Worm (Caenorhabditis elegans): Measurements from ENCODE around the gene T11G6.5.

DNA sequence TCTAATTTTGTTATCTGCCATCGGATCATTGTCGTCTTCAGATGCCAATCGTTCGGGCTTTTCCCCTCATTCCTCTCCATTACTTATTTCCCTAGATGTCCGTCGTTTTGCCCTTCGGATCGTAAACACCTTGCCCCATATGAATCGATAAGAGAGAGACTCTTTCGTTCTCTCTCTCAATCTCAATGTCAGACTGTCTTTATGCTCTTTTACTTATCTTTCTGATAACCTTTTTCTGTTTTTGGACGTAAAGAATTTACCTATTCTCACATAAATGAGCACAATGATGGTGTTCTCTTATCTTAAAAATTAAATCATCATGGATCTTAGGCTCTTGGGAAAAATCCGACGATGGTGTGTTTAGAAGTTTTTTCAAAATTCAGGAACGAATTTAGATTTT, 45.8 kb downstream of the T11G6.5 start:
- TF ChIP-seq jun-1 (tag; optimal IDR thresholded peaks at IDR 0.05), result no peak
- TF ChIP-seq nhr-76 (tag; optimal IDR thresholded peaks at IDR 0.05), result no peak
- TF ChIP-seq lin-15B (tag; optimal IDR thresholded peaks at IDR 0.05), result no peak
- no peak for TF ChIP-seq nhr-23 (tag; optimal IDR thresholded peaks at IDR 0.05)
- no peak for TF ChIP-seq skn-1 (tag; optimal IDR thresholded peaks at IDR 0.05)
- no peak for TF ChIP-seq ama-1 (optimal IDR thresholded peaks at IDR 0.05)
- no peak for TF ChIP-seq ceh-9 (tag; optimal IDR thresholded peaks at IDR 0.05)
- TF ChIP-seq zag-1 (tag; optimal IDR thresholded peaks at IDR 0.05), result no peak
- no peak for TF ChIP-seq fkh-10 (GFP tag; optimal IDR thresholded peaks at IDR 0.05)
- TF ChIP-seq egl-27 (tag; optimal IDR thresholded peaks at IDR 0.05), result no peak
- no peak for TF ChIP-seq nhr-77 (tag; optimal IDR thresholded peaks at IDR 0.05)
- no peak for TF ChIP-seq lin-39 (tag; optimal IDR thresholded peaks at IDR 0.05)
